Fruit fly (Drosophila melanogaster) whole organism, embryonic: Measurements from ENCODE around the gene CG12560.

ENCODE experiments used
- Antp ChIP-seq: fragments of 200-800 bp; sonication (Bioruptor generic); optimal IDR thresholded peaks from 3 replicates; lab custom pipeline; 2016; ENCODE audit warnings: missing biosample characterization, missing genetic modification characterization
- Bgb ChIP-seq: fragments of 200-800 bp; sonication (Bioruptor generic); IDR thresholded peaks from 2 replicates; pipeline ENCODE4 v1.3.6; 2022; ENCODE audit warnings: missing biosample characterization, missing genetic modification characterization; ENCODE audit not compliant: partially characterized antibody
- Blimp-1 ChIP-seq: fragments of 200-800 bp; sonication (Bioruptor generic); optimal IDR thresholded peaks from 3 replicates; lab custom pipeline; 2018; ENCODE audit warnings: missing biosample characterization, missing genetic modification characterization, mild to moderate bottlenecking, moderate library complexity, missing genetic modification reagents
- CG10366 ChIP-seq: fragments of 200-800 bp; sonication (Bioruptor generic); IDR thresholded peaks from 2 replicates; pipeline ENCODE4 v1.3.6; 2022; ENCODE audit warnings: missing biosample characterization, missing genetic modification characterization
- CG10543 ChIP-seq: fragments of 200-800 bp; sonication (Bioruptor generic); optimal IDR thresholded peaks from 3 replicates; lab custom pipeline; 2017; ENCODE audit warnings: missing biosample characterization, mild to moderate bottlenecking, missing genetic modification characterization, moderate library complexity
- CG11456 ChIP-seq: fragments of 200-800 bp; sonication (Bioruptor generic); IDR thresholded peaks from 3 replicates; pipeline ENCODE4 v1.3.6; 2022; ENCODE audit warnings: missing biosample characterization, missing genetic modification characterization
- CG11695 ChIP-seq: fragments of 200-800 bp; sonication (Bioruptor generic); IDR thresholded peaks from 3 replicates; pipeline ENCODE4 v1.3.6; 2022; ENCODE audit warnings: missing biosample characterization, missing genetic modification characterization
- CG12659 ChIP-seq: fragments of 200-800 bp; sonication (Bioruptor generic); optimal IDR thresholded peaks from 3 replicates; lab custom pipeline; 2017; ENCODE audit warnings: mild to moderate bottlenecking, missing biosample characterization, missing genetic modification reagents, missing genetic modification characterization
- CG14014 ChIP-seq: fragments of 200-800 bp; sonication (Bioruptor generic); IDR thresholded peaks from 2 replicates; pipeline ENCODE4 v1.3.6; 2022; ENCODE audit warnings: missing biosample characterization, missing genetic modification characterization
- CG16813 ChIP-seq: fragments of 200-800 bp; sonication (Bioruptor generic); IDR thresholded peaks from 3 replicates; pipeline ENCODE4 v1.3.6; 2022; ENCODE audit warnings: missing biosample characterization, missing genetic modification characterization; ENCODE audit not compliant: partially characterized antibody
- CG17385 ChIP-seq: fragments of 200-800 bp; sonication (Bioruptor generic); optimal IDR thresholded peaks from 3 replicates; lab custom pipeline; 2018; ENCODE audit warnings: missing biosample characterization, mild to moderate bottlenecking, missing genetic modification characterization
- CG2678 ChIP-seq: fragments of 200-800 bp; sonication (Bioruptor generic); optimal IDR thresholded peaks from 3 replicates; lab custom pipeline; 2019; ENCODE audit warnings: missing biosample characterization, mild to moderate bottlenecking, missing genetic modification characterization, moderate library complexity
- CG31365 ChIP-seq: fragments of 200-800 bp; sonication (Bioruptor generic); optimal IDR thresholded peaks from 2 replicates; lab custom pipeline; 2018; ENCODE audit warnings: missing biosample characterization, mild to moderate bottlenecking, missing genetic modification characterization
- CG32532 ChIP-seq: fragments of 200-800 bp; sonication (Bioruptor generic); IDR thresholded peaks from 2 replicates; pipeline ENCODE4 v1.3.6; 2022; ENCODE audit warnings: missing biosample characterization, missing genetic modification characterization
- CG32772 ChIP-seq: fragments of 200-800 bp; sonication (Bioruptor generic); IDR thresholded peaks from 2 replicates; pipeline ENCODE4 v1.3.6; 2022; ENCODE audit warnings: missing biosample characterization, missing genetic modification characterization
- CG3407 ChIP-seq: fragments of 200-800 bp; sonication (Bioruptor generic); optimal IDR thresholded peaks from 2 replicates; lab custom pipeline; 2018; ENCODE audit warnings: missing biosample characterization, mild to moderate bottlenecking, missing genetic modification characterization
- CG4424 ChIP-seq: fragments of 200-800 bp; sonication (Bioruptor generic); optimal IDR thresholded peaks from 3 replicates; lab custom pipeline; 2016; ENCODE audit warnings: missing biosample characterization, missing genetic modification characterization
- CG4617 ChIP-seq: fragments of 200-800 bp; sonication (Bioruptor generic); optimal IDR thresholded peaks from 3 replicates; lab custom pipeline; 2016; ENCODE audit warnings: missing biosample characterization, missing genetic modification characterization, borderline replicate concordance
- CG9215 ChIP-seq: fragments of 200-800 bp; sonication (Bioruptor generic); IDR thresholded peaks from 2 replicates; pipeline ENCODE4 v1.3.6; 2022; ENCODE audit warnings: missing biosample characterization, missing genetic modification characterization
- CG9797 ChIP-seq: fragments of 200-800 bp; sonication (Bioruptor generic); optimal IDR thresholded peaks from 3 replicates; lab custom pipeline; 2018; ENCODE audit warnings: missing biosample characterization, mild to moderate bottlenecking, missing genetic modification characterization
- HLH4C ChIP-seq: fragments of 200-800 bp; sonication (Bioruptor generic); IDR thresholded peaks from 3 replicates; pipeline ENCODE4 v1.3.6; 2022; ENCODE audit warnings: missing biosample characterization, missing genetic modification characterization; ENCODE audit not compliant: partially characterized antibody
- Hand ChIP-seq: fragments of 200-800 bp; sonication (Bioruptor generic); optimal IDR thresholded peaks from 2 replicates; lab custom pipeline; 2017; ENCODE audit warnings: mild to moderate bottlenecking, missing biosample characterization, missing genetic modification reagents, missing genetic modification characterization
- HmgZ ChIP-seq: fragments of 200-800 bp; sonication (Bioruptor generic); optimal IDR thresholded peaks from 2 replicates; lab custom pipeline; 2018; ENCODE audit warnings: missing biosample characterization, mild to moderate bottlenecking, missing genetic modification characterization
- Oaz ChIP-seq: fragments of 200-800 bp; sonication (Bioruptor generic); IDR thresholded peaks from 2 replicates; pipeline ENCODE4 v1.3.6; 2022; ENCODE audit warnings: missing biosample characterization, missing genetic modification characterization
- PHDP ChIP-seq: fragments of 200-800 bp; sonication (Bioruptor generic); optimal IDR thresholded peaks from 3 replicates; lab custom pipeline; 2018; ENCODE audit warnings: missing biosample characterization, mild to moderate bottlenecking, missing genetic modification characterization, moderate library complexity
- Sox100B ChIP-seq: fragments of 200-800 bp; sonication (Bioruptor generic); optimal IDR thresholded peaks from 3 replicates; lab custom pipeline; 2018; ENCODE audit warnings: missing biosample characterization, mild to moderate bottlenecking, missing genetic modification characterization
- Sox102F ChIP-seq: fragments of 200-800 bp; sonication (Bioruptor generic); optimal IDR thresholded peaks from 2 replicates; lab custom pipeline; 2018; ENCODE audit warnings: missing biosample characterization, mild to moderate bottlenecking, missing genetic modification characterization, moderate library complexity
- Xrp1 ChIP-seq: fragments of 200-800 bp; sonication (Bioruptor generic); IDR thresholded peaks from 2 replicates; pipeline ENCODE4 v1.3.6; 2022; ENCODE audit warnings: missing biosample characterization, missing genetic modification characterization
- ara ChIP-seq: fragments of 200-800 bp; sonication (Bioruptor generic); IDR thresholded peaks from 2 replicates; pipeline ENCODE4 v1.3.6; 2022; ENCODE audit warnings: missing biosample characterization, missing genetic modification characterization
- ato ChIP-seq: fragments of 200-800 bp; sonication (Bioruptor generic); IDR thresholded peaks from 2 replicates; pipeline ENCODE4 v1.3.6; 2022; ENCODE audit warnings: missing biosample characterization, missing genetic modification characterization; ENCODE audit not compliant: partially characterized antibody
- bbx ChIP-seq: fragments of 200-800 bp; sonication (Bioruptor generic); IDR thresholded peaks from 2 replicates; pipeline ENCODE4 v1.3.6; 2022; ENCODE audit warnings: missing biosample characterization, missing genetic modification characterization; ENCODE audit not compliant: partially characterized antibody
- cad ChIP-seq: fragments of >200 bp; optimal IDR thresholded peaks from 2 replicates; lab custom pipeline; 2017; ENCODE audit warnings: missing biosample characterization, missing genetic modification characterization
- cato ChIP-seq: fragments of 200-800 bp; sonication (Bioruptor generic); optimal IDR thresholded peaks from 2 replicates; lab custom pipeline; 2016; ENCODE audit warnings: missing biosample characterization, missing genetic modification characterization, borderline replicate concordance
- exex ChIP-seq: fragments of 200-800 bp; sonication (Bioruptor generic); optimal IDR thresholded peaks from 4 replicates; lab custom pipeline; 2018; ENCODE audit warnings: missing biosample characterization, mild to moderate bottlenecking, missing genetic modification characterization, moderate library complexity
- ftz-f1 ChIP-seq: fragments of 200-800 bp; sonication (Bioruptor generic); optimal IDR thresholded peaks from 2 replicates; lab custom pipeline; 2016; ENCODE audit warnings: missing biosample characterization, missing genetic modification characterization
- hb ChIP-seq: fragments of 200-800 bp; sonication (Bioruptor generic); IDR thresholded peaks from 3 replicates; pipeline ENCODE4 v1.3.6; 2022; ENCODE audit warnings: missing biosample characterization, missing genetic modification characterization; ENCODE audit not compliant: partially characterized antibody
- lilli ChIP-seq: fragments of 200-800 bp; sonication (Bioruptor generic); optimal IDR thresholded peaks from 3 replicates; lab custom pipeline; 2016; ENCODE audit warnings: missing biosample characterization, missing genetic modification characterization
- nerfin-2 ChIP-seq: fragments of 200-800 bp; sonication (Bioruptor generic); IDR thresholded peaks from 2 replicates; pipeline ENCODE4 v1.3.6; 2022; ENCODE audit warnings: missing biosample characterization, missing genetic modification characterization; ENCODE audit not compliant: partially characterized antibody
- org-1 ChIP-seq: fragments of 200-800 bp; sonication (Bioruptor generic); optimal IDR thresholded peaks from 2 replicates; lab custom pipeline; 2017; ENCODE audit warnings: missing biosample characterization, missing genetic modification characterization
- pho ChIP-seq: fragments of 200-800 bp; sonication (Bioruptor generic); optimal IDR thresholded peaks from 2 replicates; lab custom pipeline; 2016; ENCODE audit warnings: missing biosample characterization, missing genetic modification characterization
- phol ChIP-seq: fragments of 200-800 bp; sonication (Bioruptor generic); optimal IDR thresholded peaks from 3 replicates; lab custom pipeline; 2018; ENCODE audit warnings: missing biosample characterization, mild to moderate bottlenecking, missing genetic modification characterization, moderate library complexity
- pzg ChIP-seq: fragments of 200-800 bp; sonication (Bioruptor generic); optimal IDR thresholded peaks from 3 replicates; lab custom pipeline; 2018; ENCODE audit warnings: missing biosample characterization, mild to moderate bottlenecking, missing genetic modification characterization, moderate library complexity
- sim ChIP-seq: fragments of 200-800 bp; sonication (Bioruptor generic); IDR thresholded peaks from 2 replicates; pipeline ENCODE4 v1.3.6; 2022; ENCODE audit warnings: missing biosample characterization, missing genetic modification characterization
- slbo ChIP-seq: fragments of 200-800 bp; sonication (Bioruptor generic); IDR thresholded peaks from 2 replicates; pipeline ENCODE4 v1.3.6; 2022; ENCODE audit warnings: missing biosample characterization, missing genetic modification characterization
- trem ChIP-seq: fragments of 200-800 bp; optimal IDR thresholded peaks from 3 replicates; lab custom pipeline; 2019; ENCODE audit warnings: missing biosample characterization, mild to moderate bottlenecking, missing genetic modification characterization, moderate library complexity
- vvl ChIP-seq: fragments of 200-800 bp; sonication (Bioruptor generic); IDR thresholded peaks from 2 replicates; pipeline ENCODE4 v1.3.6; 2022; ENCODE audit warnings: missing biosample characterization, missing genetic modification characterization
- zen ChIP-seq: fragments of 200-800 bp; sonication (Bioruptor generic); optimal IDR thresholded peaks from 3 replicates; lab custom pipeline; 2018; ENCODE audit warnings: missing biosample characterization, mild to moderate bottlenecking, missing genetic modification characterization, moderate library complexity

The CG12560 gene

DNA sequence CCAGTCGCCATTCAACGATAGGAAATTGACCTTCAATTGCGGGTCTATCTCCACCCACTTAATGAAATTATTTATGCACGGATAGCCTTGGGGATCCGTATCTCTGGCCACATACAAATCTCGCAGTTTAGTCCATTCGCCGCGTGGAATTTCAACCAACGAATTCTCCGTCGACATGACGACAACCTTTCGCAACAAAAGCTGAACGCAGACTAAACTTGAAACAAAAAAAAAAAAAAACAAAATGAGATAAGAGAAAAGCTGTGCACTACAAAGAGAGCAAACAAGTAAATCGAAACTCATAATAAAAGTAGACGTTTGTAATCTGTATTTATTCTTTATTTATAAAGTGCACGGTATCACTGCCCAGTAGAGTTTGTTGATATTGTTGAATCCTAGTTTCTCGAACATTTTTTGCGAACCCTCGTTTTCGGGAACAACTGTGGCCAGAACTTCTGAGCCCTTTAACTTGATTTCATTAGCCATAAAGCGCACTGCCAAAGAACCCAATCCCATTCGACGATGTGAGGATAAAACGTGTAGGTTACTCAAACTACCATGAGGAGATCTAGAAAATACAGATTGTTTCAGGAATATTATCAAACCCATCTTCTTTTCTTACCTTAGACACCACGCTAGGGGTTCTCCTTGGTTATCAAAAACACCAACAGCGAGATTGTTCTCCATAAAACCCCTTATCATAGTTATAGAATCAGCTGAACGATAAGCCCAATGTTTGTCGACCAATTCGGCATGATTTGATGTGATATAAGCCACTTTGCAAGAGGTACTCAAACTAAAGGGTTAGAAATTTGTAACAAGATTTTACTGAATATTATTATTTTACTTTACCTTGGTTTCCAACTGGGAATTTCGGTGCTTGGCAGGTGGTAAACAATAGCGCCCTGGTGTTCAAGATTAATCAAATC lies at the start of gene CG12560 (continued):
- peak; percentile 18; the same call in 1 of the 2 replicates for TF ChIP-seq CG10366 (GFP tag; lab: Robert Waterston, UW)
- peak; percentile 26 for TF ChIP-seq CG12659 (GFP tag; lab: Kevin White, UChicago)
- TF ChIP-seq CG3407 (GFP tag; lab: Kevin White, UChicago), result no peak
- TF ChIP-seq CG32532 (GFP tag; lab: Robert Waterston, UW), result no peak
- peak; percentile 26; the same call in 1 of the 3 replicates for TF ChIP-seq CG11695 (GFP tag; lab: Robert Waterston, UW)
- no peak for TF ChIP-seq Blimp-1
- peak; percentile 8 for TF ChIP-seq HmgZ (tag; lab: Kevin White, UChicago)
- TF ChIP-seq zen (tag; lab: Kevin White, UChicago), result no peak
- TF ChIP-seq exex (tag; lab: Kevin White, UChicago), result peak; percentile 42
- TF ChIP-seq ftz-f1 (GFP tag; lab: Kevin White, UChicago), result peak; percentile 80
- peak; percentile 24 for TF ChIP-seq lilli (GFP tag; lab: Kevin White, UChicago)
- TF ChIP-seq Sox102F, result peak; percentile 32
- no peak for TF ChIP-seq hb (GFP tag; lab: Robert Waterston, UW)
- no peak; the same call in 1 of the 2 replicates for TF ChIP-seq CG9215
- TF ChIP-seq CG14014, result no peak; the same call in 1 of the 2 replicates
- TF ChIP-seq CG17385, result peak; percentile 21
- TF ChIP-seq Oaz (GFP tag; lab: Robert Waterston, UW), result no peak
- no peak for TF ChIP-seq Xrp1
- peak; percentile 2 for TF ChIP-seq Antp (GFP tag; lab: Kevin White, UChicago)
- peak; percentile 13 for TF ChIP-seq pho (GFP tag; lab: Kevin White, UChicago)
- TF ChIP-seq CG2678, result peak; percentile 25
- 0 out of 2 replicates have a peak, but pooled peaks have one; percentile 23 for TF ChIP-seq sim (GFP tag; lab: Robert Waterston, UW)
- peak; percentile 23 for TF ChIP-seq PHDP (tag; lab: Kevin White, UChicago)
- TF ChIP-seq slbo, result 0 out of 2 replicates have a peak, but pooled peaks have one; percentile 2
- TF ChIP-seq Sox100B (GFP tag; lab: Kevin White, UChicago), result peak; percentile 19
- peak; percentile 23 for TF ChIP-seq CG10543 (GFP tag; lab: Kevin White, UChicago)

DNA sequence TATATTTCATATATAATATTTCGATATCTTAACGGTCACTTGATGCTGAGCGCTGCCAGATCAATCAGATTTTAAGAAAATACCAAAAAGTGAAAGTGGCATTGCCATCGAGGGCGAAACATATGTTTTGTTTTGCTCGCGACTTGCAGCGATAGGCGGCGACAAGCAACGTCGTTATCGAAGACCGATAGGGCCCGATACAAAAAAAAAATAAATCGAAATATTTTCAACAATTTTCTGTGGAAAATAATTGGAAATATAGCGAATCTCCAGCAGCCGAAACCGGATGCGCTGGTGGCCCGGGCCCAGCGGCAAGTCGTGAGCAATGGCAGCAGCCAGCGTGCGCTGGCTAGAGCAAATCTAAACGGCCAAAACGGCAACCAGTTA lies 34.0 kb upstream of the CG12560 start, which contains the start of gene Megf8:
Gene Megf8, plus strand, starts transcription at position 190 of the 387 bp plus-strand sequence.
- TF ChIP-seq CG9215, result peak; percentile 85
- TF ChIP-seq ara (GFP tag; lab: Robert Waterston, UW), result no peak
- TF ChIP-seq nerfin-2 (GFP tag; lab: Robert Waterston, UW), result peak; percentile 75
- peak; percentile 71; the same call in 1 of the 2 replicates for TF ChIP-seq vvl (GFP tag; lab: Robert Waterston, UW)
- TF ChIP-seq CG4617, result peak; percentile 35
- TF ChIP-seq Hand, result no peak
- TF ChIP-seq Xrp1, result no peak
- peak; percentile 9 for TF ChIP-seq trem (tag; lab: Kevin White, UChicago)
- TF ChIP-seq pzg (GFP tag; lab: Kevin White, UChicago), result peak; percentile 28
- TF ChIP-seq cato (GFP tag; lab: Kevin White, UChicago), result no peak
- TF ChIP-seq phol (tag; lab: Kevin White, UChicago), result no peak
- no peak for TF ChIP-seq org-1
- no peak for TF ChIP-seq CG4424 (GFP tag; lab: Kevin White, UChicago)
- no peak for TF ChIP-seq CG32772
- TF ChIP-seq Bgb (GFP tag; lab: Robert Waterston, UW), result peak; percentile 77
- no peak for TF ChIP-seq CG31365 (tag; lab: Kevin White, UChicago)
- peak; percentile 75 for TF ChIP-seq HLH4C (GFP tag; lab: Robert Waterston, UW)
- TF ChIP-seq CG11456 (GFP tag; lab: Robert Waterston, UW), result no peak
- TF ChIP-seq CG16813 (GFP tag; lab: Robert Waterston, UW), result peak; percentile 5; the same call in 2 of the 3 replicates
- TF ChIP-seq ato (GFP tag; lab: Robert Waterston, UW), result peak; percentile 77
- TF ChIP-seq cad (GFP tag; lab: Kevin White, UChicago), result no peak
- TF ChIP-seq CG9797 (GFP tag; lab: Kevin White, UChicago), result peak; percentile 43
- peak; percentile 82 for TF ChIP-seq bbx (GFP tag; lab: Robert Waterston, UW)
